Fruit fly (Drosophila melanogaster): ENCODE data around the gene ScpX.

DNA sequence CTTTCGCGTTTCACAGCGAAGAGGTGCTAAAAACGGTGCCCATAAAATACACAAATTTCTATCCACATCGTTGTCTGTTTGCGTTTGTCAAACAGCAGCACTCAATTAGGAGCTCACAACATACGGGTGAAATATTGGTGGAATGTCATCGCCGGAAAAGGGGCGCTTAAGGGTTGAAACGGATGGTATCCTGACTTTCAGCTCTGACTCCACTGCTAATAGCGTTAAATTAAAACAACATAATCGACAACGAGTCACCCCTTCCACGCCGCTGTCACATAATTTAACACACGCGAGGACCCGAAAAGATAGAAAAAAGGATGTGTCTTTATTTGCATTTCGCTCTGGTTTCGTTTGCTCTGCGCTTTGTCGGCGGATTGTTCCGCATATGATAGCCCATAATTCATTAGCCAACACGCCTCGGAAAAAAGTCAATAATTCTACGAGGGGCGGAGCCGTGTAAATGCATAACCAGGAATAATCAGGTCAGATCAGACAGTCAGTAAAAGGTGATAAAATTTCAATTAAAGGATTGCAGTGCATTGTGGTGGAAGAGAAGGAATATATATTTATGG lies 45.9 kb upstream of the ScpX start:
- TF ChIP-seq Dfd (GFP tag; optimal IDR thresholded peaks at IDR 0.05) (no peak), brk (GFP tag; optimal IDR thresholded peaks at IDR 0.05) (no peak), Hr83 (GFP tag; optimal IDR thresholded peaks at IDR 0.05; ENCODE audit: poor library complexity, severe bottlenecking) (no peak), HLH106 (tag; optimal IDR thresholded peaks at IDR 0.05) (no peak), lola (GFP tag; optimal IDR thresholded peaks at IDR 0.05) (no peak), br (GFP tag; optimal IDR thresholded peaks at IDR 0.05) (no peak), sage (GFP tag; optimal IDR thresholded peaks at IDR 0.05) (no peak), CG32264 (GFP tag; optimal IDR thresholded peaks at IDR 0.05) (no peak), dsf (GFP tag; optimal IDR thresholded peaks at IDR 0.05; ENCODE audit: borderline replicate concordance) (no peak), rgr (GFP tag; optimal IDR thresholded peaks at IDR 0.05) (no peak), usp (GFP tag; optimal IDR thresholded peaks at IDR 0.05) (no peak), sv (GFP tag; optimal IDR thresholded peaks at IDR 0.05) (no peak), GATAd (GFP tag; optimal IDR thresholded peaks at IDR 0.05) (no peak), Dif (GFP tag; optimal IDR thresholded peaks at IDR 0.05; ENCODE audit: partially characterized antibody) (no peak)

Measured in whole organism, wandering third instar larva.